Fruit fly (Drosophila melanogaster): ENCODE measurements around the gene Tim9a.

The Tim9a gene

dm6 chrX:13410887-13411286 is 25.9 kb downstream of the Tim9a start:
- TF ChIP-seq CG6654 (GFP tag; optimal IDR thresholded peaks at IDR 0.05), result no peak
- peak; percentile 35 for TF ChIP-seq sens (GFP tag)
- TF ChIP-seq Med (GFP tag), result peak; percentile 4

dm6 chrX:13411376-13411973 is 26.5 kb downstream of the Tim9a start:
- TF ChIP-seq dysf (GFP tag; IDR thresholded peaks at IDR 0.05) (0 out of 3 replicates have a peak, but pooled peaks have one; percentile 17), hb (GFP tag; IDR thresholded peaks at IDR 0.05; ENCODE audit: partially characterized antibody) (no peak), mld (GFP tag; IDR thresholded peaks at IDR 0.05; ENCODE audit: partially characterized antibody) (0 out of 3 replicates have a peak, but pooled peaks have one; percentile 40), Trl (optimal IDR thresholded peaks at IDR 0.05) (peak; percentile 32 to 41), Trl (GFP tag; optimal IDR thresholded peaks at IDR 0.05) (no peak), D19A (tag; optimal IDR thresholded peaks at IDR 0.05) (peak; percentile 79), Pdp1 (GFP tag; optimal IDR thresholded peaks at IDR 0.05) (peak in 1 of 2 experiments; percentile 55), nom (GFP tag; optimal IDR thresholded peaks at IDR 0.05) (peak; percentile 10), org-1 (GFP tag; optimal IDR thresholded peaks at IDR 0.05) (no peak)

- TF ChIP-seq CG1233 (GFP tag; optimal IDR thresholded peaks at IDR 0.05) (peak; percentile 3), CG10654 (GFP tag; optimal IDR thresholded peaks at IDR 0.05) (peak; percentile 10), inv (GFP tag; IDR thresholded peaks at IDR 0.05; ENCODE audit: partially characterized antibody) (peak; percentile 46; the same call in 1 of the 2 replicates), CG1603 (tag; optimal IDR thresholded peaks at IDR 0.05) (peak; percentile 85), B-H1 (GFP tag; IDR thresholded peaks at IDR 0.05) (no peak), Lhr (GFP tag; optimal IDR thresholded peaks at IDR 0.05) (peak; percentile 91), CG10267 (tag; optimal IDR thresholded peaks at IDR 0.05) (peak; percentile 93), ci (GFP tag; IDR thresholded peaks at IDR 0.05) (peak; percentile 72), bbx (GFP tag; IDR thresholded peaks at IDR 0.05; ENCODE audit: partially characterized antibody) (peak; percentile 27; the same call in 1 of the 2 replicates), Fer3 (tag; optimal IDR thresholded peaks at IDR 0.05) (no peak), fu2 (GFP tag; optimal IDR thresholded peaks at IDR 0.05) (peak; percentile 13), Abd-B (GFP tag; optimal IDR thresholded peaks at IDR 0.05) (peak; percentile 54), Myb (GFP tag; optimal IDR thresholded peaks at IDR 0.05) (peak; percentile 90), D19B (GFP tag; optimal IDR thresholded peaks at IDR 0.05) (no peak), CG11085 (GFP tag; IDR thresholded peaks at IDR 0.05) (no peak), dati (GFP tag; IDR thresholded peaks at IDR 0.05) (no peak), phol (tag; optimal IDR thresholded peaks at IDR 0.05) (peak; percentile 54), nerfin-1 (tag; optimal IDR thresholded peaks at IDR 0.05) (peak; percentile 41), Rx (GFP tag; IDR thresholded peaks at IDR 0.05) (no peak), chinmo (GFP tag; IDR thresholded peaks at IDR 0.05; ENCODE audit: partially characterized antibody) (peak; percentile 96), HLH4C (GFP tag; IDR thresholded peaks at IDR 0.05; ENCODE audit: partially characterized antibody) (0 out of 3 replicates have a peak, but pooled peaks have one; percentile 23), amos (GFP tag; IDR thresholded peaks at IDR 0.05; ENCODE audit: partially characterized antibody) (peak; percentile 47; the same call in 1 of the 2 replicates), ash1 (GFP tag; optimal IDR thresholded peaks at IDR 0.05) (no peak), row (GFP tag; IDR thresholded peaks at IDR 0.05) (peak; percentile 51; the same call in 2 of the 3 replicates), zen (tag; optimal IDR thresholded peaks at IDR 0.05) (peak; percentile 17), tup (GFP tag; optimal IDR thresholded peaks at IDR 0.05) (no peak), stwl (tag; optimal IDR thresholded peaks at IDR 0.05) (peak; percentile 92), HmgD (GFP tag; optimal IDR thresholded peaks at IDR 0.05) (peak; percentile 69), pnt (GFP tag; optimal IDR thresholded peaks at IDR 0.05) (peak; percentile 1), HLHmδ (GFP tag; optimal IDR thresholded peaks at IDR 0.05) (peak; percentile 26), CTCF (GFP tag; optimal IDR thresholded peaks at IDR 0.05) (peak; percentile 45), Ssrp (tag; optimal IDR thresholded peaks at IDR 0.05) (no peak), HmgZ (tag; optimal IDR thresholded peaks at IDR 0.05) (peak; percentile 79)
These were observed 28.1 kb downstream of the Tim9a start, which contains the start of the genes CG1998 and Set2 for dm6 chrX:13412941-13413613. CG1998 (minus strand) TSS chrX:13413074. Set2 (plus strand) TSS chrX:13413242.
